Fruit fly (Drosophila melanogaster) whole organism, embryonic: Measurements from ENCODE around the gene CG31870.

ENCODE experiments used
- Bgb ChIP-seq: fragments of 200-800 bp; sonication (Bioruptor generic); IDR thresholded peaks from 2 replicates; pipeline ENCODE4 v1.3.6; 2022; ENCODE audit warnings: missing biosample characterization, missing genetic modification characterization; ENCODE audit not compliant: partially characterized antibody
- BtbVII ChIP-seq: fragments of 200-800 bp; sonication (Bioruptor generic); optimal IDR thresholded peaks from 3 replicates; lab custom pipeline; 2017; ENCODE audit warnings: missing biosample characterization, mild to moderate bottlenecking, missing genetic modification characterization
- CG1024 ChIP-seq: fragments of 200-800 bp; sonication (Bioruptor generic); IDR thresholded peaks from 2 replicates; pipeline ENCODE4 v1.3.6; 2022; ENCODE audit warnings: missing biosample characterization, missing genetic modification characterization
- CG10267 ChIP-seq: fragments of 200-800 bp; sonication (Bioruptor generic); optimal IDR thresholded peaks from 2 replicates; lab custom pipeline; 2018; ENCODE audit warnings: missing biosample characterization, mild to moderate bottlenecking, missing genetic modification characterization, moderate library complexity
- CG10543 ChIP-seq: fragments of 200-800 bp; sonication (Bioruptor generic); optimal IDR thresholded peaks from 3 replicates; lab custom pipeline; 2017; ENCODE audit warnings: missing biosample characterization, mild to moderate bottlenecking, missing genetic modification characterization, moderate library complexity
- CG11696 ChIP-seq: fragments of 200-800 bp; sonication (Bioruptor generic); IDR thresholded peaks from 2 replicates; pipeline ENCODE4 v1.3.6; 2022; ENCODE audit warnings: missing biosample characterization, missing genetic modification characterization
- CG12769 ChIP-seq: fragments of 200-800 bp; sonication (Bioruptor generic); optimal IDR thresholded peaks from 2 replicates; lab custom pipeline; 2019; ENCODE audit warnings: missing biosample characterization, mild to moderate bottlenecking, missing genetic modification characterization, moderate library complexity
- CG13894 ChIP-seq: fragments of 200-800 bp; sonication (Bioruptor generic); optimal IDR thresholded peaks from 3 replicates; lab custom pipeline; 2018; ENCODE audit warnings: missing biosample characterization, mild to moderate bottlenecking, missing genetic modification characterization, moderate library complexity
- CG14050 ChIP-seq: fragments of 200-800 bp; sonication (Bioruptor generic); IDR thresholded peaks from 3 replicates; pipeline ENCODE4 v1.3.6; 2022; ENCODE audit warnings: missing biosample characterization, missing genetic modification characterization
- CG18619 ChIP-seq: fragments of 200-800 bp; sonication (Bioruptor generic); optimal IDR thresholded peaks from 3 replicates; lab custom pipeline; 2017; ENCODE audit warnings: missing biosample characterization, mild to moderate bottlenecking, missing genetic modification characterization
- CG2116 ChIP-seq: fragments of 200-800 bp; sonication (Bioruptor generic); optimal IDR thresholded peaks from 3 replicates; lab custom pipeline; 2018; ENCODE audit warnings: missing biosample characterization, mild to moderate bottlenecking, missing genetic modification characterization
- CG2875 ChIP-seq: fragments of 200-800 bp; sonication (Bioruptor generic); optimal IDR thresholded peaks from 2 replicates; lab custom pipeline; 2017; ENCODE audit warnings: missing biosample characterization, mild to moderate bottlenecking, missing genetic modification characterization, missing genetic modification reagents
- CG30020 ChIP-seq: fragments of 200-800 bp; optimal IDR thresholded peaks from 2 replicates; lab custom pipeline; 2019; ENCODE audit warnings: missing biosample characterization, mild to moderate bottlenecking, missing genetic modification characterization, moderate library complexity
- CG33213 ChIP-seq: fragments of 200-800 bp; sonication (Bioruptor generic); optimal IDR thresholded peaks from 3 replicates; lab custom pipeline; 2016; ENCODE audit warnings: missing biosample characterization, missing genetic modification characterization
- CG33557 ChIP-seq: fragments of 200-800 bp; sonication (Bioruptor generic); optimal IDR thresholded peaks from 2 replicates; lab custom pipeline; 2019; ENCODE audit warnings: missing biosample characterization, mild to moderate bottlenecking, missing genetic modification characterization, moderate library complexity
- CG3407 ChIP-seq: fragments of 200-800 bp; sonication (Bioruptor generic); optimal IDR thresholded peaks from 2 replicates; lab custom pipeline; 2018; ENCODE audit warnings: missing biosample characterization, mild to moderate bottlenecking, missing genetic modification characterization
- CG3838 ChIP-seq: fragments of 200-800 bp; sonication (Bioruptor generic); optimal IDR thresholded peaks from 3 replicates; lab custom pipeline; 2016; ENCODE audit warnings: missing biosample characterization, missing genetic modification characterization
- CG3847 ChIP-seq: fragments of 200-800 bp; sonication (Bioruptor generic); IDR thresholded peaks from 2 replicates; pipeline ENCODE4 v1.3.6; 2022; ENCODE audit warnings: missing biosample characterization, missing genetic modification characterization
- CG3995 ChIP-seq: fragments of 200-800 bp; sonication (Bioruptor generic); optimal IDR thresholded peaks from 3 replicates; lab custom pipeline; 2016; ENCODE audit warnings: missing biosample characterization, missing genetic modification characterization
- CG6272 ChIP-seq: fragments of 200-800 bp; sonication (Bioruptor generic); IDR thresholded peaks from 2 replicates; pipeline ENCODE4 v1.3.6; 2022; ENCODE audit warnings: missing biosample characterization, missing genetic modification characterization
- CG6683 ChIP-seq: fragments of 200-800 bp; sonication (Bioruptor generic); optimal IDR thresholded peaks from 2 replicates; lab custom pipeline; 2017; ENCODE audit warnings: missing biosample characterization, mild to moderate bottlenecking, missing genetic modification characterization, missing genetic modification reagents
- CG6765 ChIP-seq: fragments of 200-800 bp; sonication (Bioruptor generic); optimal IDR thresholded peaks from 3 replicates; lab custom pipeline; 2017; ENCODE audit warnings: missing biosample characterization, mild to moderate bottlenecking, missing genetic modification characterization
- CG7556 ChIP-seq: fragments of 200-800 bp; sonication (Bioruptor generic); optimal IDR thresholded peaks from 2 replicates; lab custom pipeline; 2017; ENCODE audit warnings: missing biosample characterization, mild to moderate bottlenecking, missing genetic modification characterization
- CG7928 ChIP-seq: fragments of 200-800 bp; sonication (Bioruptor generic); optimal IDR thresholded peaks from 2 replicates; lab custom pipeline; 2017; ENCODE audit warnings: missing biosample characterization, mild to moderate bottlenecking, missing genetic modification characterization
- Dad ChIP-seq: fragments of 200-800 bp; sonication (Bioruptor generic); optimal IDR thresholded peaks from 3 replicates; lab custom pipeline; 2016; ENCODE audit warnings: missing biosample characterization, missing genetic modification characterization
- Fer1 ChIP-seq: fragments of 200-800 bp; sonication (Bioruptor generic); optimal IDR thresholded peaks from 2 replicates; lab custom pipeline; 2017; ENCODE audit warnings: missing biosample characterization, mild to moderate bottlenecking, missing genetic modification characterization
- Gsc ChIP-seq: fragments of 200-800 bp; sonication (Bioruptor generic); IDR thresholded peaks from 2 replicates; pipeline ENCODE4 v1.3.6; 2022; ENCODE audit warnings: missing biosample characterization, missing genetic modification characterization
- Gug ChIP-seq: fragments of 200-800 bp; sonication (Bioruptor generic); IDR thresholded peaks from 4 replicates; pipeline ENCODE4 v1.3.6; 2022; ENCODE audit warnings: missing biosample characterization, missing genetic modification characterization
- HLH3B ChIP-seq: fragments of 200-800 bp; sonication (Bioruptor generic); IDR thresholded peaks from 2 replicates; pipeline ENCODE4 v1.3.6; 2022; ENCODE audit warnings: missing biosample characterization, missing genetic modification characterization
- Neu2 ChIP-seq: fragments of 200-800 bp; sonication (Bioruptor generic); optimal IDR thresholded peaks from 3 replicates; lab custom pipeline; 2016; ENCODE audit warnings: missing biosample characterization, missing genetic modification characterization, borderline replicate concordance
- Sin3A ChIP-seq: fragments of >200 bp; optimal IDR thresholded peaks from 2 replicates; lab custom pipeline; 2018
- Stat92E ChIP-seq, 3 experiments: fragments of >200 bp in 2 of 3; fragments of 200-800 bp in 1 of 3; sonication (Bioruptor generic) in 1 of 3; optimal IDR thresholded peaks; 2 replicates each; lab custom pipeline; 2017 to 2019; ENCODE audit warnings: missing biosample characterization in 3 of 3, missing genetic modification characterization in 3 of 3, mild to moderate bottlenecking in 1 of 3, moderate library complexity in 1 of 3
- ato ChIP-seq: fragments of 200-800 bp; sonication (Bioruptor generic); IDR thresholded peaks from 2 replicates; pipeline ENCODE4 v1.3.6; 2022; ENCODE audit warnings: missing biosample characterization, missing genetic modification characterization; ENCODE audit not compliant: partially characterized antibody
- az2 ChIP-seq: fragments of 200-800 bp; sonication (Bioruptor generic); optimal IDR thresholded peaks from 3 replicates; lab custom pipeline; 2016; ENCODE audit warnings: missing biosample characterization, missing genetic modification characterization
- caup ChIP-seq: fragments of 200-800 bp; sonication (Bioruptor generic); optimal IDR thresholded peaks from 3 replicates; lab custom pipeline; 2017; ENCODE audit warnings: missing biosample characterization, mild to moderate bottlenecking, missing genetic modification characterization, moderate library complexity; ENCODE audit not compliant: severe bottlenecking
- chinmo ChIP-seq: fragments of 200-800 bp; sonication (Bioruptor generic); IDR thresholded peaks from 4 replicates; pipeline ENCODE4 v1.3.6; 2022; ENCODE audit warnings: missing biosample characterization, missing genetic modification characterization; ENCODE audit not compliant: partially characterized antibody
- cwo ChIP-seq: fragments of 200-800 bp; sonication (Bioruptor generic); optimal IDR thresholded peaks from 3 replicates; lab custom pipeline; 2017; ENCODE audit warnings: missing biosample characterization, missing genetic modification characterization, mild to moderate bottlenecking, moderate library complexity, missing genetic modification reagents
- dmrt99B ChIP-seq: fragments of 200-800 bp; sonication (Bioruptor generic); optimal IDR thresholded peaks from 2 replicates; lab custom pipeline; 2018; ENCODE audit warnings: missing biosample characterization, mild to moderate bottlenecking, missing genetic modification characterization, moderate library complexity
- eyg ChIP-seq: fragments of 200-800 bp; sonication (Bioruptor generic); optimal IDR thresholded peaks from 3 replicates; lab custom pipeline; 2016; ENCODE audit warnings: missing biosample characterization, missing genetic modification characterization
- gem ChIP-seq: fragments of 200-800 bp; sonication (Bioruptor generic); optimal IDR thresholded peaks from 2 replicates; lab custom pipeline; 2019; ENCODE audit warnings: missing biosample characterization, mild to moderate bottlenecking, missing genetic modification characterization, moderate library complexity
- her ChIP-seq: fragments of 200-800 bp; sonication (Bioruptor generic); optimal IDR thresholded peaks from 2 replicates; lab custom pipeline; 2016; ENCODE audit warnings: missing biosample characterization, missing genetic modification characterization
- ind ChIP-seq: fragments of 200-800 bp; sonication (Bioruptor generic); optimal IDR thresholded peaks from 3 replicates; lab custom pipeline; 2016; ENCODE audit warnings: missing biosample characterization, missing genetic modification characterization
- lab ChIP-seq: fragments of 200-800 bp; sonication (Bioruptor generic); optimal IDR thresholded peaks from 3 replicates; lab custom pipeline; 2017; ENCODE audit warnings: missing biosample characterization, missing genetic modification characterization, mild to moderate bottlenecking, moderate library complexity, missing genetic modification reagents
- pfk ChIP-seq: fragments of 200-800 bp; sonication (Bioruptor generic); optimal IDR thresholded peaks from 2 replicates; lab custom pipeline; 2018; ENCODE audit warnings: missing biosample characterization, mild to moderate bottlenecking, missing genetic modification characterization, moderate library complexity
- schlank ChIP-seq: fragments of 200-800 bp; sonication (Bioruptor generic); optimal IDR thresholded peaks from 2 replicates; lab custom pipeline; 2018; ENCODE audit warnings: missing biosample characterization, mild to moderate bottlenecking, missing genetic modification characterization
- slbo ChIP-seq: fragments of 200-800 bp; sonication (Bioruptor generic); IDR thresholded peaks from 2 replicates; pipeline ENCODE4 v1.3.6; 2022; ENCODE audit warnings: missing biosample characterization, missing genetic modification characterization
- sna ChIP-seq: fragments of 200-800 bp; sonication (Bioruptor generic); IDR thresholded peaks from 2 replicates; pipeline ENCODE4 v1.3.6; 2022; ENCODE audit warnings: missing biosample characterization, missing genetic modification characterization; ENCODE audit not compliant: partially characterized antibody
- ttk ChIP-seq: fragments of 200-800 bp; sonication (Bioruptor generic); IDR thresholded peaks from 2 replicates; pipeline ENCODE4 v2.1.2; 2022; ENCODE audit warnings: missing biosample characterization, missing genetic modification characterization
- tx ChIP-seq: fragments of 200-800 bp; sonication (Bioruptor generic); optimal IDR thresholded peaks from 2 replicates; lab custom pipeline; 2016; ENCODE audit warnings: missing biosample characterization, missing genetic modification characterization

Gene CG31870

DNA sequence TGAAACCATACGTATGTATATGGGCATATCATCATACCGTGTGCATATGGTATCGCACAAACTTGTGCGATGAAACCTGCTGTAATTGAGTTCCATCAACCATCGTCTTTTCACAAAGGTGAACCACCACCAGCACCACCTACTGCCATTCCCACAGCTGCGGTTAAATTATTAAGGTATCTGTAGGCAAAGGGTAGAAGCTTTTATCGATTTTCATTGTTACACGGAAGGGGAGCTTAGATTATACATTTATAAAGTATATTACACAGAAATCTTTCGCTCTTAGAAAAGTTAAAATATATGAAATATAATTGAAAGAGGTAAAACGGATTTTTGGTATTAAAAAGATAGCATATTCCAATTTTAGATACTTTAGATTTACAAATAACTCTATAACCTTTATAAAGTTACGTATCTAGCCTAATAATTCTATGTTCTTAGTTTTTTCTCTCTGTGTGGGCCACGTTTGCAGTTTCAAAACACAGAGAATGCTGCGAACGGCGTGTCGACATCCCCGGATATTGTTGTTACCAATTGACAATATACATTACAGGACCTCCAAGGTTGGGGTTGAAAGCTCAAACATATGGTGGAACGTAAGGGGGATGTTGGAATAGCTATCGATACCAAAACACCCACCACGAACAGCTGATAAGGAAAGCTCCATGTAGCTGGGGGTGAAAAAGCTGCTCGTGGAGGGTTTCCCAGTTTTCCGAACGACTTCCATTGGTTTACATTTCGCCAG is 29.4 kb upstream of the CG31870 start, which contains the start of gene CG6495 (continued):
- TF ChIP-seq CG6272 (no peak), az2 (GFP tag; lab: Kevin White, UChicago) (peak; percentile 19), CG10543 (GFP tag; lab: Kevin White, UChicago) (no peak), CG33213 (GFP tag; lab: Kevin White, UChicago) (no peak), Sin3A (no peak), CG18619 (GFP tag; lab: Kevin White, UChicago) (peak; percentile 25), dmrt99B (tag; lab: Kevin White, UChicago) (peak; percentile 82), slbo (GFP tag; lab: Robert Waterston, UW) (peak; percentile 61), schlank (tag; lab: Kevin White, UChicago) (no peak), Gsc (GFP tag; lab: Robert Waterston, UW) (no peak), tx (GFP tag; lab: Kevin White, UChicago) (no peak), CG6683 (GFP tag; lab: Kevin White, UChicago) (peak; percentile 45), pfk (no peak), CG33557 (GFP tag; lab: Kevin White, UChicago) (no peak), lab (peak; percentile 80), CG3847 (GFP tag; lab: Robert Waterston, UW) (no peak), CG12769 (tag; lab: Kevin White, UChicago) (no peak), CG7556 (GFP tag; lab: Kevin White, UChicago) (peak; percentile 85), CG14050 (GFP tag; lab: Robert Waterston, UW) (no peak), CG1024 (GFP tag; lab: Robert Waterston, UW) (no peak), CG6765 (GFP tag; lab: Kevin White, UChicago) (peak; percentile 40), CG2116 (no peak), CG10267 (tag; lab: Kevin White, UChicago) (peak; percentile 42), ato (GFP tag; lab: Robert Waterston, UW) (no peak), gem (tag; lab: Kevin White, UChicago) (peak; percentile 80), CG30020 (tag; lab: Kevin White, UChicago) (no peak), Gug (GFP tag; lab: Robert Waterston, UW) (no peak), ttk (GFP tag; lab: Robert Waterston, UW) (no peak), cwo (GFP tag; lab: Kevin White, UChicago) (peak; percentile 63), Dad (GFP tag; lab: Kevin White, UChicago) (no peak), CG11696 (GFP tag; lab: Robert Waterston, UW) (no peak), caup (GFP tag; lab: Kevin White, UChicago) (peak; percentile 62), Neu2 (GFP tag; lab: Kevin White, UChicago) (no peak), CG3995 (GFP tag; lab: Kevin White, UChicago) (no peak), eyg (no peak), Fer1 (peak; percentile 81), CG3838 (no peak), her (no peak), sna (GFP tag; lab: Robert Waterston, UW) (no peak), Bgb (GFP tag; lab: Robert Waterston, UW) (no peak; the same call in 1 of the 2 replicates), CG7928 (GFP tag; lab: Kevin White, UChicago) (no peak), CG3407 (no peak), ind (peak; percentile 30), BtbVII (peak; percentile 57), CG2875 (GFP tag; lab: Kevin White, UChicago) (no peak), Stat92E (GFP tag; optimal IDR thresholded peaks at IDR 0.05; lab: Kevin White, UChicago) (no peak), chinmo (GFP tag; lab: Robert Waterston, UW) (no peak), CG13894 (tag; lab: Kevin White, UChicago) (peak; percentile 48), HLH3B (GFP tag; lab: Robert Waterston, UW) (peak; percentile 63)
